Worm (Caenorhabditis elegans) whole organism, early embryonic: ENCODE measurements around the gene F16G10.11.

Source experiments
- B0310.2 ChIP-seq: sonication (generic microtip); optimal IDR thresholded peaks from 2 replicates; lab custom pipeline; 2016; ENCODE audit warnings: mild to moderate bottlenecking, missing genetic modification characterization, missing compliant biosample characterization
- F13C5.2 ChIP-seq: sonication (generic microtip); optimal IDR thresholded peaks from 2 replicates; lab custom pipeline; 2017; ENCODE audit warnings: mild to moderate bottlenecking, missing genetic modification characterization, inconsistent platforms, missing compliant biosample characterization
- aly-1 ChIP-seq: sonication (generic microtip); optimal IDR thresholded peaks from 2 replicates; lab custom pipeline; 2016; ENCODE audit warnings: missing genetic modification characterization, missing compliant biosample characterization
- ama-1 ChIP-seq: fragments of 150-350 bp; optimal IDR thresholded peaks from 2 replicates; lab custom pipeline; 2014
- ceh-13 ChIP-seq: fragments of 200-800 bp; sonication (Bioruptor generic); optimal IDR thresholded peaks from 2 replicates; lab custom pipeline; 2018; ENCODE audit warnings: mild to moderate bottlenecking, missing genetic modification characterization, missing compliant biosample characterization
- ceh-36 ChIP-seq: sonication (generic microtip); optimal IDR thresholded peaks from 2 replicates; lab custom pipeline; 2016; ENCODE audit warnings: missing genetic modification characterization, inconsistent platforms, missing compliant biosample characterization
- ets-7 ChIP-seq: sonication (generic microtip); optimal IDR thresholded peaks from 2 replicates; lab custom pipeline; 2016; ENCODE audit warnings: missing genotype, missing genetic modification characterization, missing compliant biosample characterization
- flt-1 ChIP-seq: fragments of 200-800 bp; sonication (Bioruptor generic); IDR thresholded peaks from 2 replicates; pipeline ENCODE4 v1.3.6; 2022; ENCODE audit warnings: missing genetic modification characterization, missing compliant biosample characterization
- hmbx-1 ChIP-seq: sonication (generic microtip); optimal IDR thresholded peaks from 2 replicates; lab custom pipeline; 2016; ENCODE audit warnings: mild to moderate bottlenecking, missing genetic modification characterization, missing compliant biosample characterization
- hmg-4 ChIP-seq: fragments of 200-800 bp; sonication (Bioruptor generic); optimal IDR thresholded peaks from 2 replicates; lab custom pipeline; 2018; ENCODE audit warnings: mild to moderate bottlenecking, missing genetic modification characterization, missing compliant biosample characterization
- hnd-1 ChIP-seq: sonication (generic microtip); optimal IDR thresholded peaks from 2 replicates; lab custom pipeline; 2016; ENCODE audit warnings: missing genetic modification characterization, missing compliant biosample characterization
- pes-1 ChIP-seq: fragments of 200-800 bp; sonication (Bioruptor generic); IDR thresholded peaks from 2 replicates; pipeline ENCODE4 v1.3.6; 2022; ENCODE audit warnings: missing genetic modification reagents, missing genetic modification characterization, missing compliant biosample characterization
- scrt-1 ChIP-seq: fragments of 200-800 bp; sonication (Bioruptor generic); IDR thresholded peaks from 2 replicates; pipeline ENCODE4 v1.3.6; 2022; ENCODE audit warnings: missing genetic modification characterization, missing compliant biosample characterization
- sea-1 ChIP-seq: fragments of 200-800 bp; sonication (Bioruptor generic); conservative IDR thresholded peaks from 2 replicates; pipeline ENCODE4 v1.3.6; 2022; ENCODE audit warnings: missing genetic modification characterization, missing compliant biosample characterization
- tbx-11 ChIP-seq: fragments of 200-800 bp; sonication (Bioruptor generic); IDR thresholded peaks from 2 replicates; pipeline ENCODE4 v1.3.6; 2022; ENCODE audit warnings: missing genetic modification characterization, missing compliant biosample characterization
- tbx-37 ChIP-seq: fragments of 200-800 bp; sonication (Bioruptor generic); conservative IDR thresholded peaks from 2 replicates; pipeline ENCODE4 v1.3.6; 2022; ENCODE audit warnings: missing genetic modification reagents, missing genetic modification characterization, missing compliant biosample characterization
- tra-4 ChIP-seq: sonication (generic microtip); optimal IDR thresholded peaks from 2 replicates; lab custom pipeline; 2017; ENCODE audit warnings: missing genetic modification characterization, missing compliant biosample characterization

The F16G10.11 gene

DNA sequence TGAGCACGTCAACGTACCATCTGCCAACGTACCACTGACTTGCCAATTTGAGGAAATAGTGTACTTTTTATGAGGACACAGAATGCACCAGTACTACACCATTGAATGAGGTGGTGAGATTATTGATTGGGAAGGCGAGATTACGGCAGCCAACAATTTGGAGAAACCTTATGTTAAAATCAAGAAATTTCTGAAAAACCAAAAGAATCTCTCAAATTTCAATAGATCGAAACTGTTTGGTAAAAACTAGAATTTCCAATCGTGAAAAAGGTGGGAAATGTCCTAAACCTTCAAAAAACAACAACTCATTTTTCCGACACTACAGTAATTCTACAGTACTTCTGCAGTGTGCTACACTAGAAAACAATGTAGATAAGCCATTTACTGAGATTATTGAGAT is 38.3 kb upstream of the F16G10.11 start, which contains the start of gene ceh-86:
Gene ceh-86, minus strand, starts transcription at position 101 of the 400 bp plus-strand sequence.
- TF ChIP-seq hmg-4 (GFP tag; lab: Kevin White, UChicago) (no peak), hmbx-1 (tag; lab: Kevin White, UChicago) (no peak), tra-4 (tag; lab: Kevin White, UChicago) (no peak), flt-1 (no peak), tbx-37 (GFP tag; lab: Robert Waterston, UW) (no peak), scrt-1 (GFP tag; lab: Robert Waterston, UW) (no peak), F13C5.2 (tag; lab: Kevin White, UChicago) (no peak), aly-1 (no peak), ceh-13 (no peak), ama-1 (no peak)

- no peak for TF ChIP-seq F13C5.2 (tag; lab: Kevin White, UChicago)
Measured at ce11 chrII:2422427-2422826, 28.7 kb upstream of the F16G10.11 start.

- TF ChIP-seq tbx-37 (GFP tag; lab: Robert Waterston, UW) (no peak), ama-1 (no peak), hnd-1 (tag; lab: Kevin White, UChicago) (no peak), flt-1 (no peak), B0310.2 (tag; lab: Kevin White, UChicago) (no peak), ets-7 (tag; lab: Kevin White, UChicago) (no peak), pes-1 (GFP tag; lab: Robert Waterston, UW) (no peak), scrt-1 (GFP tag; lab: Robert Waterston, UW) (no peak)
Measured at ce11 chrII:2421905-2422304, 28.2 kb upstream of the F16G10.11 start, which contains the start of gene F42G2.2. Gene F42G2.2, plus strand, starts transcription at chrII:2422205.

ce11 chrII:2421185-2421584 is 27.5 kb upstream of the F16G10.11 start:
- no peak for TF ChIP-seq F13C5.2 (tag; lab: Kevin White, UChicago)
- no peak for TF ChIP-seq hmg-4 (GFP tag; lab: Kevin White, UChicago)
- no peak for TF ChIP-seq sea-1 (GFP tag; lab: Robert Waterston, UW)
- TF ChIP-seq ceh-13, result no peak
- TF ChIP-seq hnd-1 (tag; lab: Kevin White, UChicago), result no peak
- TF ChIP-seq aly-1, result no peak
- TF ChIP-seq ama-1, result no peak
- no peak for TF ChIP-seq flt-1
- TF ChIP-seq B0310.2 (tag; lab: Kevin White, UChicago), result no peak
- TF ChIP-seq tbx-37 (GFP tag; lab: Robert Waterston, UW), result no peak
- no peak for TF ChIP-seq tra-4 (tag; lab: Kevin White, UChicago)
- TF ChIP-seq scrt-1 (GFP tag; lab: Robert Waterston, UW), result no peak
- TF ChIP-seq pes-1 (GFP tag; lab: Robert Waterston, UW), result no peak
- TF ChIP-seq ets-7 (tag; lab: Kevin White, UChicago), result no peak
- TF ChIP-seq tbx-11, result no peak

ce11 chrII:2420685-2421084 is 27.0 kb upstream of the F16G10.11 start:
- TF ChIP-seq ets-7 (tag; lab: Kevin White, UChicago) (no peak), pes-1 (GFP tag; lab: Robert Waterston, UW) (no peak), hmg-4 (GFP tag; lab: Kevin White, UChicago) (no peak), tbx-11 (no peak), F13C5.2 (tag; lab: Kevin White, UChicago) (no peak), tra-4 (tag; lab: Kevin White, UChicago) (no peak), hnd-1 (tag; lab: Kevin White, UChicago) (no peak), ceh-36 (tag; lab: Kevin White, UChicago) (no peak)

ce11 chrII:2418836-2419235 is 25.1 kb upstream of the F16G10.11 start, which contains the start of gene fbxc-20:
Gene fbxc-20, plus strand, starts transcription at chrII:2419136.
- no peak for TF ChIP-seq tbx-37 (GFP tag; lab: Robert Waterston, UW)
- TF ChIP-seq hmbx-1 (tag; lab: Kevin White, UChicago), result no peak
- TF ChIP-seq ets-7 (tag; lab: Kevin White, UChicago), result no peak
- no peak for TF ChIP-seq scrt-1 (GFP tag; lab: Robert Waterston, UW)
- no peak for TF ChIP-seq flt-1
- no peak for TF ChIP-seq sea-1 (GFP tag; lab: Robert Waterston, UW)

DNA sequence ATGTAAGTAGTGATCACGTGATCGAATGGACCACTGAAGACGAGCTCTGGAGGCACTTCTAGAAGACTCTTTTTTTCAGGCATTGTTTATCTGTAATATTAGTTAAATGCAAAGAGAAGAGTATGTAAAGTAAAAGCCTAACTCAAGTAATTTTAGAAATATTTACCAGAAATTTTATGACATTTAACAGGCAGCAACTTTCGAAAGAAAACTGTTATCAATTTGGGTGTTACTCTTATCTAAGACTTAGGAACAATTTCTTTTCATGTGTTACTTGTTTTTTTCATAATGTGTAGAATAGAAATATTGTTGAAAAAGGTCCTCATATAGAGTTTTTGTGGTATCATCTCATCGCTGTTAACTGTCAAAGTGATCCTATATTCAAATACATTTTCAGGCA is 24.2 kb upstream of the F16G10.11 start, which contains the start of the genes F42G2.5 and F42G2.7:
Gene F42G2.5, minus strand, starts transcription at position 101 of the 400 bp plus-strand sequence.
Gene F42G2.7, plus strand, starts transcription at position 270 of the 400 bp plus-strand sequence.
- TF ChIP-seq hmg-4 (GFP tag; lab: Kevin White, UChicago) (no peak), pes-1 (GFP tag; lab: Robert Waterston, UW) (no peak), aly-1 (no peak), scrt-1 (GFP tag; lab: Robert Waterston, UW) (no peak), ceh-13 (no peak), ceh-36 (tag; lab: Kevin White, UChicago) (no peak), sea-1 (GFP tag; lab: Robert Waterston, UW) (no peak), hmbx-1 (tag; lab: Kevin White, UChicago) (no peak), ets-7 (tag; lab: Kevin White, UChicago) (no peak), flt-1 (no peak), F13C5.2 (tag; lab: Kevin White, UChicago) (no peak), hnd-1 (tag; lab: Kevin White, UChicago) (no peak), B0310.2 (tag; lab: Kevin White, UChicago) (no peak), tbx-37 (GFP tag; lab: Robert Waterston, UW) (no peak), tra-4 (tag; lab: Kevin White, UChicago) (no peak), ama-1 (no peak), tbx-11 (no peak)

ce11 chrII:2415439-2415838 is 21.7 kb upstream of the F16G10.11 start, which contains the start of gene fbxa-4:
Gene fbxa-4, minus strand, starts transcription at chrII:2415531.
- TF ChIP-seq ets-7 (tag; lab: Kevin White, UChicago) (no peak), B0310.2 (tag; lab: Kevin White, UChicago) (no peak), ceh-36 (tag; lab: Kevin White, UChicago) (no peak), hmg-4 (GFP tag; lab: Kevin White, UChicago) (no peak), ceh-13 (no peak)
